Worm (Caenorhabditis elegans) whole organism, mixed stage, embryonic: ENCODE measurements around the gene F38E11.6.

ENCODE experiments used
- hlh-1 ChIP-seq: fragments of 150-350 bp; optimal IDR thresholded peaks from 2 replicates; lab custom pipeline; 2014; ENCODE audit warnings: missing biosample characterization, missing genetic modification reagents, missing genetic modification characterization
- lsy-2 ChIP-seq: fragments of 150-350 bp; optimal IDR thresholded peaks from 2 replicates; lab custom pipeline; 2014; ENCODE audit warnings: missing biosample characterization, missing genetic modification characterization
- mep-1 ChIP-seq: fragments of 150-350 bp; optimal IDR thresholded peaks from 2 replicates; lab custom pipeline; 2017; ENCODE audit warnings: missing biosample characterization, missing genetic modification reagents, missing genetic modification characterization, inconsistent platforms
- mls-2 ChIP-seq: sonication (generic microtip); optimal IDR thresholded peaks from 2 replicates; lab custom pipeline; 2016; ENCODE audit warnings: mild to moderate bottlenecking, missing genetic modification characterization, moderate library complexity, missing compliant biosample characterization
- nhr-76 ChIP-seq: sonication (generic microtip); optimal IDR thresholded peaks from 2 replicates; lab custom pipeline; 2017; ENCODE audit warnings: missing biosample characterization, missing genetic modification characterization
- pha-4 ChIP-seq: fragments of 150-350 bp; optimal IDR thresholded peaks from 2 replicates; lab custom pipeline; 2018; ENCODE audit warnings: missing biosample characterization, missing genetic modification reagents, missing genetic modification characterization
- unc-62 ChIP-seq: fragments of 150-350 bp; optimal IDR thresholded peaks from 2 replicates; lab custom pipeline; 2014; ENCODE audit warnings: missing biosample characterization, missing genetic modification reagents, missing genetic modification characterization
- ztf-11 ChIP-seq: fragments of 150-350 bp; optimal IDR thresholded peaks from 2 replicates; lab custom pipeline; 2014; ENCODE audit warnings: missing biosample characterization, missing genetic modification characterization

ce11 chrIV:9480936-9481335 lies 13.6 kb upstream of the F38E11.6 start, which contains the start of gene cng-3:
- no peak for TF ChIP-seq lsy-2 (tag; lab: Kevin White, UChicago)
- no peak for TF ChIP-seq mep-1 (tag; lab: Kevin White, UChicago)
- no peak for TF ChIP-seq ztf-11
- no peak for TF ChIP-seq nhr-76
- TF ChIP-seq hlh-1 (tag; lab: Kevin White, UChicago): no peak
- TF ChIP-seq unc-62 (GFP tag; lab: Kevin White, UChicago): no peak
- no peak for TF ChIP-seq pha-4 (tag; lab: Kevin White, UChicago)
- no peak for TF ChIP-seq mls-2 (tag; lab: Kevin White, UChicago)
